Fruit fly (Drosophila melanogaster) whole organism, embryonic: ENCODE results near the gene Tti1.

Source experiments
- Abd-B ChIP-seq: fragments of 200-800 bp; sonication (Bioruptor generic); optimal IDR thresholded peaks from 2 replicates; lab custom pipeline; 2018; ENCODE audit warnings: missing biosample characterization, mild to moderate bottlenecking, missing genetic modification characterization, moderate library complexity
- Adf1 ChIP-seq: fragments of 200-800 bp; sonication (Bioruptor generic); IDR thresholded peaks from 2 replicates; pipeline ENCODE4 v1.3.6; 2022; ENCODE audit warnings: missing biosample characterization, missing genetic modification characterization
- BEAF-32 ChIP-seq: fragments of 200-800 bp; sonication (Bioruptor generic); optimal IDR thresholded peaks from 3 replicates; lab custom pipeline; 2017; ENCODE audit warnings: missing biosample characterization, missing genetic modification characterization, mild to moderate bottlenecking, moderate library complexity, missing genetic modification reagents
- Bgb ChIP-seq: fragments of 200-800 bp; sonication (Bioruptor generic); IDR thresholded peaks from 2 replicates; pipeline ENCODE4 v1.3.6; 2022; ENCODE audit warnings: missing biosample characterization, missing genetic modification characterization; ENCODE audit not compliant: partially characterized antibody
- BtbVII ChIP-seq: fragments of 200-800 bp; sonication (Bioruptor generic); optimal IDR thresholded peaks from 3 replicates; lab custom pipeline; 2017; ENCODE audit warnings: missing biosample characterization, mild to moderate bottlenecking, missing genetic modification characterization
- CG10147 ChIP-seq: fragments of 200-800 bp; sonication (Bioruptor generic); optimal IDR thresholded peaks from 2 replicates; lab custom pipeline; 2019; ENCODE audit warnings: missing biosample characterization, mild to moderate bottlenecking, missing genetic modification characterization, moderate library complexity
- CG10267 ChIP-seq: fragments of 200-800 bp; sonication (Bioruptor generic); optimal IDR thresholded peaks from 2 replicates; lab custom pipeline; 2018; ENCODE audit warnings: missing biosample characterization, mild to moderate bottlenecking, missing genetic modification characterization, moderate library complexity
- CG10431 ChIP-seq: fragments of 200-800 bp; sonication (Bioruptor generic); optimal IDR thresholded peaks from 3 replicates; lab custom pipeline; 2018; ENCODE audit warnings: missing biosample characterization, mild to moderate bottlenecking, missing genetic modification characterization
- CG10462 ChIP-seq: fragments of 200-800 bp; sonication (Bioruptor generic); optimal IDR thresholded peaks from 2 replicates; lab custom pipeline; 2016; ENCODE audit warnings: missing biosample characterization, missing genetic modification characterization
- CG12659 ChIP-seq: fragments of 200-800 bp; sonication (Bioruptor generic); optimal IDR thresholded peaks from 3 replicates; lab custom pipeline; 2017; ENCODE audit warnings: mild to moderate bottlenecking, missing biosample characterization, missing genetic modification reagents, missing genetic modification characterization
- CG12769 ChIP-seq: fragments of 200-800 bp; sonication (Bioruptor generic); optimal IDR thresholded peaks from 2 replicates; lab custom pipeline; 2019; ENCODE audit warnings: missing biosample characterization, mild to moderate bottlenecking, missing genetic modification characterization, moderate library complexity
- CG13287 ChIP-seq: fragments of 200-800 bp; sonication (Bioruptor generic); IDR thresholded peaks from 2 replicates; pipeline ENCODE4 v1.3.6; 2022; ENCODE audit warnings: missing biosample characterization, missing genetic modification characterization; ENCODE audit not compliant: partially characterized antibody
- CG15269 ChIP-seq: fragments of 200-800 bp; sonication (Bioruptor generic); optimal IDR thresholded peaks from 2 replicates; lab custom pipeline; 2018; ENCODE audit warnings: missing biosample characterization, mild to moderate bottlenecking, missing genetic modification characterization, moderate library complexity
- CG17361 ChIP-seq: fragments of 200-800 bp; sonication (Bioruptor generic); IDR thresholded peaks from 3 replicates; pipeline ENCODE4 v1.3.6; 2022; ENCODE audit warnings: missing biosample characterization, missing genetic modification characterization
- CG17802 ChIP-seq: fragments of 200-800 bp; sonication (Bioruptor generic); optimal IDR thresholded peaks from 2 replicates; lab custom pipeline; 2018; ENCODE audit warnings: missing biosample characterization, mild to moderate bottlenecking, missing genetic modification characterization, moderate library complexity
- CG2116 ChIP-seq: fragments of 200-800 bp; sonication (Bioruptor generic); optimal IDR thresholded peaks from 3 replicates; lab custom pipeline; 2018; ENCODE audit warnings: missing biosample characterization, mild to moderate bottlenecking, missing genetic modification characterization
- CG31441 ChIP-seq: fragments of 200-800 bp; sonication (Bioruptor generic); IDR thresholded peaks from 2 replicates; pipeline ENCODE4 v1.3.6; 2022; ENCODE audit warnings: missing biosample characterization, missing genetic modification characterization
- CG32772 ChIP-seq: fragments of 200-800 bp; sonication (Bioruptor generic); IDR thresholded peaks from 2 replicates; pipeline ENCODE4 v1.3.6; 2022; ENCODE audit warnings: missing biosample characterization, missing genetic modification characterization
- CG33213 ChIP-seq: fragments of 200-800 bp; sonication (Bioruptor generic); optimal IDR thresholded peaks from 3 replicates; lab custom pipeline; 2016; ENCODE audit warnings: missing biosample characterization, missing genetic modification characterization
- CG3838 ChIP-seq: fragments of 200-800 bp; sonication (Bioruptor generic); optimal IDR thresholded peaks from 3 replicates; lab custom pipeline; 2016; ENCODE audit warnings: missing biosample characterization, missing genetic modification characterization
- CG4854 ChIP-seq: fragments of 200-800 bp; sonication (Bioruptor generic); optimal IDR thresholded peaks from 2 replicates; lab custom pipeline; 2016; ENCODE audit warnings: missing biosample characterization, missing genetic modification characterization, inconsistent platforms
- CG5180 ChIP-seq: fragments of 200-800 bp; sonication (Bioruptor generic); optimal IDR thresholded peaks from 3 replicates; lab custom pipeline; 2017; ENCODE audit warnings: missing biosample characterization, missing genetic modification characterization, mild to moderate bottlenecking, moderate library complexity, missing genetic modification reagents
- CG6813 ChIP-seq: fragments of 200-800 bp; sonication (Bioruptor generic); optimal IDR thresholded peaks from 2 replicates; lab custom pipeline; 2017; ENCODE audit warnings: missing biosample characterization, missing genetic modification characterization, mild to moderate bottlenecking, moderate library complexity, missing genetic modification reagents
- CG9609 ChIP-seq: fragments of 200-800 bp; sonication (Bioruptor generic); optimal IDR thresholded peaks from 3 replicates; lab custom pipeline; 2016; ENCODE audit warnings: missing biosample characterization, missing genetic modification characterization
- CoRest ChIP-seq: fragments of 200-800 bp; sonication (Bioruptor generic); optimal IDR thresholded peaks from 3 replicates; lab custom pipeline; 2018; ENCODE audit warnings: missing biosample characterization, mild to moderate bottlenecking, missing genetic modification characterization, moderate library complexity
- Dll ChIP-seq: fragments of 200-800 bp; sonication (Bioruptor generic); IDR thresholded peaks from 4 replicates; pipeline ENCODE4 v1.3.6; 2022; ENCODE audit warnings: missing biosample characterization, missing genetic modification characterization; ENCODE audit not compliant: partially characterized antibody
- E2f1 ChIP-seq: fragments of 200-800 bp; sonication (Bioruptor generic); IDR thresholded peaks from 2 replicates; pipeline ENCODE4 v1.3.6; 2022; ENCODE audit warnings: missing biosample characterization, missing genetic modification characterization
- Fer1 ChIP-seq: fragments of 200-800 bp; sonication (Bioruptor generic); optimal IDR thresholded peaks from 2 replicates; lab custom pipeline; 2017; ENCODE audit warnings: missing biosample characterization, mild to moderate bottlenecking, missing genetic modification characterization
- H2.0 ChIP-seq: fragments of 200-800 bp; sonication (Bioruptor generic); IDR thresholded peaks from 2 replicates; pipeline ENCODE4 v1.3.6; 2022; ENCODE audit warnings: missing biosample characterization, missing genetic modification characterization
- HLH4C ChIP-seq: fragments of 200-800 bp; sonication (Bioruptor generic); IDR thresholded peaks from 3 replicates; pipeline ENCODE4 v1.3.6; 2022; ENCODE audit warnings: missing biosample characterization, missing genetic modification characterization; ENCODE audit not compliant: partially characterized antibody
- MESR4 ChIP-seq: fragments of 200-800 bp; sonication (Bioruptor generic); optimal IDR thresholded peaks from 2 replicates; lab custom pipeline; 2018; ENCODE audit warnings: missing biosample characterization, mild to moderate bottlenecking, missing genetic modification characterization, moderate library complexity
- NFAT ChIP-seq: fragments of 200-800 bp; sonication (Bioruptor generic); IDR thresholded peaks from 2 replicates; pipeline ENCODE4 v1.3.6; 2022; ENCODE audit warnings: missing biosample characterization, missing genetic modification characterization
- Neu2 ChIP-seq: fragments of 200-800 bp; sonication (Bioruptor generic); optimal IDR thresholded peaks from 3 replicates; lab custom pipeline; 2016; ENCODE audit warnings: missing biosample characterization, missing genetic modification characterization, borderline replicate concordance
- Stat92E ChIP-seq, 3 experiments: fragments of >200 bp in 2 of 3; fragments of 200-800 bp in 1 of 3; sonication (Bioruptor generic) in 1 of 3; optimal IDR thresholded peaks; 2 replicates each; lab custom pipeline; 2017 to 2019; ENCODE audit warnings: missing biosample characterization in 3 of 3, missing genetic modification characterization in 3 of 3, mild to moderate bottlenecking in 1 of 3, moderate library complexity in 1 of 3
- bigmax ChIP-seq: fragments of 200-800 bp; sonication (Bioruptor generic); optimal IDR thresholded peaks from 2 replicates; lab custom pipeline; 2018; ENCODE audit warnings: missing biosample characterization, mild to moderate bottlenecking, missing genetic modification characterization
- bsh ChIP-seq, 2 experiments: fragments of 200-800 bp; sonication (Bioruptor generic); optimal IDR thresholded peaks; 2 replicates each; lab custom pipeline; 2017 to 2018; ENCODE audit warnings: mild to moderate bottlenecking in 2 of 2, missing biosample characterization in 2 of 2, missing genetic modification characterization in 2 of 2, moderate library complexity in 1 of 2
- dpn ChIP-seq, 2 experiments: fragments of 200-800 bp; sonication (Bioruptor generic); optimal IDR thresholded peaks; 3 replicates each; lab custom pipeline; 2016; ENCODE audit warnings: missing biosample characterization in 2 of 2, missing genetic modification characterization in 2 of 2
- fru ChIP-seq: fragments of >200 bp; optimal IDR thresholded peaks from 2 replicates; lab custom pipeline; 2017
- gsb ChIP-seq: fragments of 200-800 bp; sonication (Bioruptor generic); IDR thresholded peaks from 2 replicates; pipeline ENCODE4 v1.3.6; 2022; ENCODE audit warnings: missing biosample characterization, missing genetic modification characterization
- hkb ChIP-seq, 2 experiments: fragments of 200-800 bp in 1 of 2; fragments of >200 bp in 1 of 2; sonication (Bioruptor generic) in 1 of 2; IDR thresholded peaks in 1 of 2; optimal IDR thresholded peaks in 1 of 2; 2 replicates each; pipeline versions ENCODE4 v1.3.6 to Lab custom; 2017 to 2022; ENCODE audit warnings: missing biosample characterization in 1 of 2, missing genetic modification characterization in 1 of 2
- luna ChIP-seq: fragments of 200-800 bp; sonication (Bioruptor generic); optimal IDR thresholded peaks from 2 replicates; lab custom pipeline; 2016; ENCODE audit warnings: missing biosample characterization, missing genetic modification characterization
- mirr ChIP-seq: fragments of 200-800 bp; sonication (Bioruptor generic); optimal IDR thresholded peaks from 3 replicates; lab custom pipeline; 2018; ENCODE audit warnings: missing biosample characterization, mild to moderate bottlenecking, missing genetic modification characterization
- nerfin-1 ChIP-seq: fragments of 200-800 bp; sonication (Bioruptor generic); optimal IDR thresholded peaks from 3 replicates; lab custom pipeline; 2019; ENCODE audit warnings: missing biosample characterization, mild to moderate bottlenecking, missing genetic modification characterization, moderate library complexity
- p53 ChIP-seq: fragments of 200-800 bp; sonication (Bioruptor generic); optimal IDR thresholded peaks from 2 replicates; lab custom pipeline; 2016; ENCODE audit warnings: missing biosample characterization, missing genetic modification characterization
- pho ChIP-seq: fragments of 200-800 bp; sonication (Bioruptor generic); optimal IDR thresholded peaks from 2 replicates; lab custom pipeline; 2016; ENCODE audit warnings: missing biosample characterization, missing genetic modification characterization
- shn ChIP-seq: fragments of 200-800 bp; sonication (Bioruptor generic); optimal IDR thresholded peaks from 3 replicates; lab custom pipeline; 2016; ENCODE audit warnings: missing biosample characterization, missing genetic modification characterization
- slbo ChIP-seq: fragments of 200-800 bp; sonication (Bioruptor generic); IDR thresholded peaks from 2 replicates; pipeline ENCODE4 v1.3.6; 2022; ENCODE audit warnings: missing biosample characterization, missing genetic modification characterization
- trh ChIP-seq: fragments of 200-800 bp; sonication (Bioruptor generic); optimal IDR thresholded peaks from 2 replicates; lab custom pipeline; 2016; ENCODE audit warnings: missing biosample characterization, missing genetic modification characterization
- wek ChIP-seq: fragments of 200-800 bp; sonication (Bioruptor generic); optimal IDR thresholded peaks from 3 replicates; lab custom pipeline; 2018; ENCODE audit warnings: missing biosample characterization, mild to moderate bottlenecking, missing genetic modification characterization, moderate library complexity

The Tti1 gene

DNA sequence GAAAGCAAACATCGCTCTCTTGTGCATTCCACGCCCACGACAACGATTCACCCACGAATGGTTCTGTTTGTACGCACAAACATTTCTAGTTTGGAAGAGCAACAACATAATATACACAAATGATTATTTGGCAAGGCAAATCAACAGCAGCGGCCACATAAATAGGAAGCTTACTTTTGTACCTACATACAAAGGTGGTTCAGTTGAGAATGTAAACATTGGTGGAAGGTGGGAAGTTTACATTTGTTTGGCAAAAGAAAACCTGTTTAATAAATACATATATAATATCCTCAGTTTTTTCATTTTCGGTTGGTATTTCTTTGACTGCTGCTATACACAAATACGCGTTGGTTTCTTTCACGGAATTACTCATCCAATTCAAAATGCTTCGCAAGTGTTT is 51.9 kb downstream of the Tti1 start (continued):
- TF ChIP-seq CG10431 (GFP tag; lab: Kevin White, UChicago): peak; percentile 27
- no peak for TF ChIP-seq CG31441 (GFP tag; lab: Robert Waterston, UW)
- TF ChIP-seq Fer1: peak; percentile 91
- TF ChIP-seq CG10267: peak; percentile 79
- TF ChIP-seq NFAT (GFP tag; lab: Robert Waterston, UW): no peak
- TF ChIP-seq Stat92E (GFP tag; optimal IDR thresholded peaks at IDR 0.05; lab: Kevin White, UChicago): peak in 1 of 3 experiments; percentile 49
- TF ChIP-seq luna: peak; percentile 44
- TF ChIP-seq shn: peak; percentile 82
- TF ChIP-seq gsb (GFP tag; lab: Robert Waterston, UW): no peak
- peak; percentile 82 for TF ChIP-seq CG10147 (GFP tag; lab: Kevin White, UChicago)
- peak; percentile 90 for TF ChIP-seq CG6813 (GFP tag; lab: Kevin White, UChicago)
- peak; percentile 69 for TF ChIP-seq CG5180 (GFP tag; lab: Kevin White, UChicago)
- TF ChIP-seq dpn (GFP tag; optimal IDR thresholded peaks at IDR 0.05; lab: Kevin White, UChicago): peak; percentile 84 to 87
- TF ChIP-seq CG2116 (GFP tag; lab: Kevin White, UChicago): peak; percentile 66
- TF ChIP-seq Neu2 (GFP tag; lab: Kevin White, UChicago): no peak
- peak; percentile 73 for TF ChIP-seq mirr (GFP tag; lab: Kevin White, UChicago)
- peak; percentile 92 for TF ChIP-seq BtbVII (GFP tag; lab: Kevin White, UChicago)
- TF ChIP-seq Dll (GFP tag; lab: Robert Waterston, UW): no peak
- peak; percentile 69 for TF ChIP-seq CG17802 (tag; lab: Kevin White, UChicago)
- TF ChIP-seq HLH4C: no peak
- peak; percentile 70 for TF ChIP-seq CG10462 (GFP tag; lab: Kevin White, UChicago)
- peak; percentile 90 for TF ChIP-seq CoRest (tag; lab: Kevin White, UChicago)
- no peak for TF ChIP-seq CG17361 (GFP tag; lab: Robert Waterston, UW)
- peak; percentile 91 for TF ChIP-seq CG12659 (GFP tag; lab: Kevin White, UChicago)
- TF ChIP-seq Adf1: no peak
- TF ChIP-seq E2f1 (GFP tag; lab: Robert Waterston, UW): no peak
- TF ChIP-seq Bgb (GFP tag; lab: Robert Waterston, UW): no peak
- no peak for TF ChIP-seq BEAF-32 (GFP tag; lab: Kevin White, UChicago)
- peak; percentile 88 for TF ChIP-seq CG4854 (GFP tag; lab: Kevin White, UChicago)
- peak; percentile 40 for TF ChIP-seq MESR4 (GFP tag; lab: Kevin White, UChicago)
- peak; percentile 77 for TF ChIP-seq pho (GFP tag; lab: Kevin White, UChicago)
- no peak for TF ChIP-seq slbo
- peak; percentile 80 for TF ChIP-seq wek (GFP tag; lab: Kevin White, UChicago)
- TF ChIP-seq CG9609 (GFP tag; lab: Kevin White, UChicago): peak; percentile 61
- peak; percentile 45 for TF ChIP-seq trh
- TF ChIP-seq H2.0 (GFP tag; lab: Robert Waterston, UW): no peak
- TF ChIP-seq fru (lab: Kevin White, UChicago): no peak
- TF ChIP-seq hkb (optimal IDR thresholded peaks at IDR 0.05; lab: Kevin White, UChicago): no peak
- TF ChIP-seq hkb (GFP tag; IDR thresholded peaks at IDR 0.05; lab: Robert Waterston, UW): no peak
- peak; percentile 77 for TF ChIP-seq nerfin-1 (tag; lab: Kevin White, UChicago)
- TF ChIP-seq CG33213 (GFP tag; lab: Kevin White, UChicago): peak; percentile 82
- TF ChIP-seq CG3838 (GFP tag; lab: Kevin White, UChicago): peak; percentile 51
- TF ChIP-seq bigmax (GFP tag; lab: Kevin White, UChicago): peak; percentile 57
- peak; percentile 78 for TF ChIP-seq Abd-B (GFP tag; lab: Kevin White, UChicago)
- TF ChIP-seq CG15269 (tag; lab: Kevin White, UChicago): peak; percentile 93
- peak in 1 of 2 experiments; percentile 90 for TF ChIP-seq bsh (GFP tag; optimal IDR thresholded peaks at IDR 0.05; lab: Kevin White, UChicago)
- TF ChIP-seq CG13287 (GFP tag; lab: Robert Waterston, UW): no peak
- peak; percentile 93 for TF ChIP-seq CG12769 (tag; lab: Kevin White, UChicago)
- no peak for TF ChIP-seq CG32772 (GFP tag; lab: Robert Waterston, UW)
- peak; percentile 42 for TF ChIP-seq p53 (GFP tag; lab: Kevin White, UChicago)
